Fruit fly (Drosophila melanogaster) whole organism, embryonic: ENCODE measurements around the gene CG9628.

Experiments used
- B-H1 ChIP-seq: fragments of 200-800 bp; sonication (Bioruptor generic); IDR thresholded peaks from 3 replicates; pipeline ENCODE4 v1.3.6; 2022; ENCODE audit warnings: missing biosample characterization, missing genetic modification characterization
- CG10274 ChIP-seq: fragments of 200-800 bp; sonication (Bioruptor generic); optimal IDR thresholded peaks from 3 replicates; lab custom pipeline; 2017; ENCODE audit warnings: missing biosample characterization, mild to moderate bottlenecking, missing genetic modification characterization
- CG10565 ChIP-seq: fragments of 200-800 bp; sonication (Bioruptor generic); optimal IDR thresholded peaks from 3 replicates; lab custom pipeline; 2016; ENCODE audit warnings: missing biosample characterization, mild to moderate bottlenecking, missing genetic modification characterization
- CG12769 ChIP-seq: fragments of 200-800 bp; sonication (Bioruptor generic); optimal IDR thresholded peaks from 2 replicates; lab custom pipeline; 2019; ENCODE audit warnings: missing biosample characterization, mild to moderate bottlenecking, missing genetic modification characterization, moderate library complexity
- CG12942 ChIP-seq: fragments of 200-800 bp; sonication (Bioruptor generic); optimal IDR thresholded peaks from 3 replicates; lab custom pipeline; 2016; ENCODE audit warnings: missing biosample characterization, missing genetic modification characterization
- CG15269 ChIP-seq: fragments of 200-800 bp; sonication (Bioruptor generic); optimal IDR thresholded peaks from 2 replicates; lab custom pipeline; 2018; ENCODE audit warnings: missing biosample characterization, mild to moderate bottlenecking, missing genetic modification characterization, moderate library complexity
- CG17186 ChIP-seq: fragments of 200-800 bp; sonication (Bioruptor generic); optimal IDR thresholded peaks from 3 replicates; lab custom pipeline; 2017; ENCODE audit warnings: missing biosample characterization, missing genetic modification reagents, missing genetic modification characterization
- CG18599 ChIP-seq: fragments of 200-800 bp; sonication (Bioruptor generic); optimal IDR thresholded peaks from 3 replicates; lab custom pipeline; 2017; ENCODE audit warnings: missing biosample characterization, missing genetic modification characterization, mild to moderate bottlenecking, moderate library complexity, missing genetic modification reagents
- CG2712 ChIP-seq: fragments of 200-800 bp; optimal IDR thresholded peaks from 3 replicates; lab custom pipeline; 2019; ENCODE audit warnings: missing biosample characterization, mild to moderate bottlenecking, missing genetic modification characterization, moderate library complexity
- CG2875 ChIP-seq: fragments of 200-800 bp; sonication (Bioruptor generic); optimal IDR thresholded peaks from 2 replicates; lab custom pipeline; 2017; ENCODE audit warnings: missing biosample characterization, mild to moderate bottlenecking, missing genetic modification characterization, missing genetic modification reagents
- CG31224 ChIP-seq: fragments of 200-800 bp; sonication (Bioruptor generic); IDR thresholded peaks from 2 replicates; pipeline ENCODE4 v1.3.6; 2022; ENCODE audit warnings: missing biosample characterization, missing genetic modification characterization
- CG3407 ChIP-seq: fragments of 200-800 bp; sonication (Bioruptor generic); optimal IDR thresholded peaks from 2 replicates; lab custom pipeline; 2018; ENCODE audit warnings: missing biosample characterization, mild to moderate bottlenecking, missing genetic modification characterization
- CG34376 ChIP-seq: fragments of 200-800 bp; sonication (Bioruptor generic); optimal IDR thresholded peaks from 2 replicates; lab custom pipeline; 2018; ENCODE audit warnings: missing biosample characterization, mild to moderate bottlenecking, missing genetic modification characterization
- CG4730 ChIP-seq: fragments of 200-800 bp; sonication (Bioruptor generic); IDR thresholded peaks from 2 replicates; pipeline ENCODE4 v1.3.6; 2022; ENCODE audit warnings: missing biosample characterization, missing genetic modification characterization
- CG5245 ChIP-seq: fragments of 200-800 bp; sonication (Bioruptor generic); optimal IDR thresholded peaks from 3 replicates; lab custom pipeline; 2016; ENCODE audit warnings: missing biosample characterization, missing genetic modification characterization
- CG9932 ChIP-seq: fragments of 200-800 bp; sonication (Bioruptor generic); IDR thresholded peaks from 2 replicates; pipeline ENCODE4 v1.3.6; 2022; ENCODE audit warnings: missing biosample characterization, missing genetic modification characterization
- Camta ChIP-seq: fragments of 200-800 bp; sonication (Bioruptor generic); optimal IDR thresholded peaks from 2 replicates; lab custom pipeline; 2016; ENCODE audit warnings: missing biosample characterization, missing genetic modification characterization
- Dad ChIP-seq: fragments of 200-800 bp; sonication (Bioruptor generic); optimal IDR thresholded peaks from 3 replicates; lab custom pipeline; 2016; ENCODE audit warnings: missing biosample characterization, missing genetic modification characterization
- Dek ChIP-seq: fragments of 200-800 bp; sonication (Bioruptor generic); optimal IDR thresholded peaks from 3 replicates; lab custom pipeline; 2019; ENCODE audit warnings: missing biosample characterization, mild to moderate bottlenecking, missing genetic modification characterization, moderate library complexity
- Hr78 ChIP-seq, 2 experiments: fragments of 200-800 bp in 1 of 2; fragments of >200 bp in 1 of 2; sonication (Bioruptor generic) in 1 of 2; optimal IDR thresholded peaks; 2 replicates each; lab custom pipeline; 2017 to 2019; ENCODE audit warnings: missing biosample characterization in 2 of 2, missing genetic modification characterization in 2 of 2, mild to moderate bottlenecking in 1 of 2, moderate library complexity in 1 of 2
- Lim3 ChIP-seq: fragments of 200-800 bp; sonication (Bioruptor generic); IDR thresholded peaks from 2 replicates; pipeline ENCODE4 v1.3.6; 2022; ENCODE audit warnings: missing biosample characterization, missing genetic modification characterization
- Lpt ChIP-seq: fragments of >200 bp; optimal IDR thresholded peaks from 2 replicates; lab custom pipeline; 2018; ENCODE audit warnings: missing biosample characterization, missing genetic modification characterization
- MTF-1 ChIP-seq: fragments of 200-800 bp; sonication (Bioruptor generic); optimal IDR thresholded peaks from 2 replicates; lab custom pipeline; 2018; ENCODE audit warnings: missing biosample characterization, mild to moderate bottlenecking, missing genetic modification characterization, borderline replicate concordance
- Meics ChIP-seq: fragments of 200-800 bp; sonication (Bioruptor generic); optimal IDR thresholded peaks from 2 replicates; lab custom pipeline; 2017; ENCODE audit warnings: missing biosample characterization, mild to moderate bottlenecking, missing genetic modification characterization
- Neu2 ChIP-seq: fragments of 200-800 bp; sonication (Bioruptor generic); optimal IDR thresholded peaks from 3 replicates; lab custom pipeline; 2016; ENCODE audit warnings: missing biosample characterization, missing genetic modification characterization, borderline replicate concordance
- Optix ChIP-seq: fragments of 200-800 bp; sonication (Bioruptor generic); IDR thresholded peaks from 3 replicates; pipeline ENCODE4 v1.3.6; 2022; ENCODE audit warnings: missing biosample characterization, missing genetic modification characterization
- PHDP ChIP-seq: fragments of 200-800 bp; sonication (Bioruptor generic); optimal IDR thresholded peaks from 3 replicates; lab custom pipeline; 2018; ENCODE audit warnings: missing biosample characterization, mild to moderate bottlenecking, missing genetic modification characterization, moderate library complexity
- amos ChIP-seq: fragments of 200-800 bp; sonication (Bioruptor generic); IDR thresholded peaks from 2 replicates; pipeline ENCODE4 v1.3.6; 2022; ENCODE audit warnings: missing biosample characterization, missing genetic modification characterization; ENCODE audit not compliant: partially characterized antibody
- az2 ChIP-seq: fragments of 200-800 bp; sonication (Bioruptor generic); optimal IDR thresholded peaks from 3 replicates; lab custom pipeline; 2016; ENCODE audit warnings: missing biosample characterization, missing genetic modification characterization
- cas ChIP-seq: fragments of 200-800 bp; sonication (Bioruptor generic); IDR thresholded peaks from 2 replicates; pipeline ENCODE4 v1.3.6; 2022; ENCODE audit warnings: missing biosample characterization, missing genetic modification characterization
- ci ChIP-seq: fragments of 200-800 bp; sonication (Bioruptor generic); IDR thresholded peaks from 3 replicates; pipeline ENCODE4 v1.3.6; 2022; ENCODE audit warnings: missing biosample characterization, missing genetic modification characterization
- dati ChIP-seq: fragments of 200-800 bp; sonication (Bioruptor generic); IDR thresholded peaks from 2 replicates; pipeline ENCODE4 v1.3.6; 2022; ENCODE audit warnings: missing biosample characterization, missing genetic modification characterization
- ftz-f1 ChIP-seq: fragments of 200-800 bp; sonication (Bioruptor generic); optimal IDR thresholded peaks from 2 replicates; lab custom pipeline; 2016; ENCODE audit warnings: missing biosample characterization, missing genetic modification characterization
- gem ChIP-seq: fragments of 200-800 bp; sonication (Bioruptor generic); optimal IDR thresholded peaks from 2 replicates; lab custom pipeline; 2019; ENCODE audit warnings: missing biosample characterization, mild to moderate bottlenecking, missing genetic modification characterization, moderate library complexity
- ham ChIP-seq: fragments of 200-800 bp; sonication (Bioruptor generic); IDR thresholded peaks from 2 replicates; pipeline ENCODE4 v1.3.6; 2022; ENCODE audit warnings: missing biosample characterization, missing genetic modification characterization
- hb ChIP-seq: fragments of 200-800 bp; sonication (Bioruptor generic); IDR thresholded peaks from 3 replicates; pipeline ENCODE4 v1.3.6; 2022; ENCODE audit warnings: missing biosample characterization, missing genetic modification characterization; ENCODE audit not compliant: partially characterized antibody
- lola ChIP-seq, 3 experiments: fragments of >200 bp in 2 of 3; fragments of 200-800 bp in 1 of 3; sonication (Bioruptor generic) in 1 of 3; optimal IDR thresholded peaks; 2 replicates each; lab custom pipeline; 2017 to 2019; ENCODE audit warnings: missing biosample characterization in 3 of 3, missing genetic modification characterization in 3 of 3, mild to moderate bottlenecking in 1 of 3, moderate library complexity in 1 of 3
- otp ChIP-seq: fragments of 200-800 bp; sonication (Bioruptor generic); IDR thresholded peaks from 3 replicates; pipeline ENCODE4, ENCODE4 v1.3.6; 2022; ENCODE audit warnings: missing biosample characterization, missing genetic modification characterization
- pros ChIP-seq: fragments of 200-800 bp; sonication (Bioruptor generic); optimal IDR thresholded peaks from 3 replicates; lab custom pipeline; 2019; ENCODE audit warnings: missing biosample characterization, mild to moderate bottlenecking, missing genetic modification characterization, moderate library complexity
- run ChIP-seq: fragments of 200-800 bp; sonication (Bioruptor generic); optimal IDR thresholded peaks from 3 replicates; lab custom pipeline; 2018; ENCODE audit warnings: missing biosample characterization, mild to moderate bottlenecking, missing genetic modification characterization
- sima ChIP-seq: fragments of 200-800 bp; sonication (Bioruptor generic); optimal IDR thresholded peaks from 2 replicates; lab custom pipeline; 2016; ENCODE audit warnings: missing biosample characterization, missing genetic modification characterization
- slp2 ChIP-seq: fragments of 200-800 bp; sonication (Bioruptor generic); optimal IDR thresholded peaks from 2 replicates; lab custom pipeline; 2016; ENCODE audit warnings: missing biosample characterization, missing genetic modification characterization
- so ChIP-seq: fragments of 200-800 bp; sonication (Bioruptor generic); IDR thresholded peaks from 3 replicates; pipeline ENCODE4 v1.3.6; 2022; ENCODE audit warnings: missing biosample characterization, missing genetic modification characterization
- sob ChIP-seq: fragments of 200-800 bp; sonication (Bioruptor generic); IDR thresholded peaks from 2 replicates; pipeline ENCODE4 v1.3.6; 2022; ENCODE audit warnings: missing biosample characterization, missing genetic modification characterization
- trem ChIP-seq: fragments of 200-800 bp; optimal IDR thresholded peaks from 3 replicates; lab custom pipeline; 2019; ENCODE audit warnings: missing biosample characterization, mild to moderate bottlenecking, missing genetic modification characterization, moderate library complexity
- trh ChIP-seq: fragments of 200-800 bp; sonication (Bioruptor generic); optimal IDR thresholded peaks from 2 replicates; lab custom pipeline; 2016; ENCODE audit warnings: missing biosample characterization, missing genetic modification characterization
- ttk ChIP-seq: fragments of 200-800 bp; sonication (Bioruptor generic); IDR thresholded peaks from 2 replicates; pipeline ENCODE4 v2.1.2; 2022; ENCODE audit warnings: missing biosample characterization, missing genetic modification characterization
- vfl ChIP-seq: fragments of 200-800 bp; sonication (Bioruptor generic); optimal IDR thresholded peaks from 2 replicates; lab custom pipeline; 2016; ENCODE audit warnings: missing biosample characterization, missing genetic modification characterization
- zfh2 ChIP-seq: fragments of 200-800 bp; sonication (Bioruptor generic); optimal IDR thresholded peaks from 2 replicates; lab custom pipeline; 2016; ENCODE audit warnings: missing biosample characterization, missing genetic modification characterization

The CG9628 gene

dm6 chr3L:14616085-14617026 lies 6.2 kb upstream of the CG9628 start (continued):
- TF ChIP-seq CG2875 (GFP tag; lab: Kevin White, UChicago) = no peak
- peak in 1 of 3 experiments; percentile 19 for TF ChIP-seq lola (GFP tag; optimal IDR thresholded peaks at IDR 0.05; lab: Kevin White, UChicago)
- no peak for TF ChIP-seq otp
- TF ChIP-seq trem (tag; lab: Kevin White, UChicago) = no peak
- TF ChIP-seq CG10274 = no peak
- no peak for TF ChIP-seq Dad
- no peak for TF ChIP-seq trh (GFP tag; lab: Kevin White, UChicago)
- no peak for TF ChIP-seq sima (GFP tag; lab: Kevin White, UChicago)
- TF ChIP-seq Dek (tag; lab: Kevin White, UChicago) = no peak
- no peak for TF ChIP-seq so (GFP tag; lab: Robert Waterston, UW)
- no peak for TF ChIP-seq Optix
- TF ChIP-seq CG15269 = peak; percentile 22
- TF ChIP-seq MTF-1 (GFP tag; lab: Kevin White, UChicago) = no peak
- no peak for TF ChIP-seq CG5245 (GFP tag; lab: Kevin White, UChicago)
- no peak for TF ChIP-seq Camta (GFP tag; lab: Kevin White, UChicago)
- TF ChIP-seq B-H1 (GFP tag; lab: Robert Waterston, UW) = no peak
- no peak for TF ChIP-seq CG17186 (GFP tag; lab: Kevin White, UChicago)
- TF ChIP-seq run (tag; lab: Kevin White, UChicago) = no peak
- TF ChIP-seq ci = no peak
- TF ChIP-seq CG3407 (GFP tag; lab: Kevin White, UChicago) = no peak
- TF ChIP-seq CG10565 (GFP tag; lab: Kevin White, UChicago) = no peak
- TF ChIP-seq ttk (GFP tag; lab: Robert Waterston, UW) = no peak
- peak; percentile 18 for TF ChIP-seq CG18599 (GFP tag; lab: Kevin White, UChicago)
- no peak for TF ChIP-seq Lpt (GFP tag; lab: Kevin White, UChicago)
- TF ChIP-seq Neu2 = no peak
- peak; percentile 49 for TF ChIP-seq CG9932
- TF ChIP-seq pros (GFP tag; lab: Kevin White, UChicago) = no peak
- TF ChIP-seq Meics (GFP tag; lab: Kevin White, UChicago) = peak; percentile 24
- TF ChIP-seq CG31224 = no peak
- TF ChIP-seq CG34376 (GFP tag; lab: Kevin White, UChicago) = no peak
- TF ChIP-seq ham (GFP tag; lab: Robert Waterston, UW) = no peak
- no peak for TF ChIP-seq dati (GFP tag; lab: Robert Waterston, UW)
- TF ChIP-seq CG12942 (GFP tag; lab: Kevin White, UChicago) = no peak
- TF ChIP-seq CG2712 = peak; percentile 23
- TF ChIP-seq ftz-f1 (GFP tag; lab: Kevin White, UChicago) = no peak
- no peak for TF ChIP-seq CG4730
- TF ChIP-seq PHDP (tag; lab: Kevin White, UChicago) = peak; percentile 30
- no peak for TF ChIP-seq slp2 (GFP tag; lab: Kevin White, UChicago)
- no peak for TF ChIP-seq vfl
- TF ChIP-seq cas = no peak
- no peak for TF ChIP-seq amos (GFP tag; lab: Robert Waterston, UW)
- no peak for TF ChIP-seq az2 (GFP tag; lab: Kevin White, UChicago)
- TF ChIP-seq zfh2 (GFP tag; lab: Kevin White, UChicago) = no peak
- TF ChIP-seq hb (GFP tag; lab: Robert Waterston, UW) = no peak
- peak; percentile 51 for TF ChIP-seq gem (tag; lab: Kevin White, UChicago)
- no peak for TF ChIP-seq Hr78 (GFP tag; optimal IDR thresholded peaks at IDR 0.05; lab: Kevin White, UChicago)
- no peak for TF ChIP-seq Lim3 (GFP tag; lab: Robert Waterston, UW)
- TF ChIP-seq sob (GFP tag; lab: Robert Waterston, UW) = no peak
- TF ChIP-seq CG12769 (tag; lab: Kevin White, UChicago) = peak; percentile 40
